Worm (Caenorhabditis elegans): ENCODE measurements around the gene madf-11.

madf-11 gene

ce11 chrIII:5553098-5553497, 50.2 kb downstream of the madf-11 start (continued):
- TF ChIP-seq mes-4 (tag; optimal IDR thresholded peaks at IDR 0.05) (no peak), tbp1 (GFP tag; optimal IDR thresholded peaks at IDR 0.05) (peak; percentile 13), Y53F4B.3 (GFP tag; IDR thresholded peaks at IDR 0.05) (no peak), ztf-26 (tag; optimal IDR thresholded peaks at IDR 0.05) (no peak), B0336.3 (GFP tag; IDR thresholded peaks at IDR 0.05) (peak; percentile 54), madf-6 (GFP tag; IDR thresholded peaks at IDR 0.05) (peak; percentile 11; the same call in 1 of the 2 replicates), Y56A3A.18 (GFP tag; IDR thresholded peaks at IDR 0.05) (no peak), K11D2.4 (GFP tag; IDR thresholded peaks at IDR 0.05) (no peak), egl-44 (GFP tag; IDR thresholded peaks at IDR 0.05) (no peak), ceh-58 (GFP tag; IDR thresholded peaks at IDR 0.05) (no peak), let-607 (tag; optimal IDR thresholded peaks at IDR 0.05) (peak; percentile 13 to 83), C17E4.6 (GFP tag; IDR thresholded peaks at IDR 0.05) (no peak), attf-6 (GFP tag; IDR thresholded peaks at IDR 0.05) (no peak), cebp-1 (GFP tag; IDR thresholded peaks at IDR 0.05) (0 out of 2 replicates have a peak, but pooled peaks have one; percentile 17), cebp-1 (tag; optimal IDR thresholded peaks at IDR 0.05) (peak; percentile 64), ZK185.1 (tag; optimal IDR thresholded peaks at IDR 0.05; ENCODE audit: poor library complexity, severe bottlenecking) (no peak), madf-3 (GFP tag; IDR thresholded peaks at IDR 0.05) (no peak), snpc-1.3 (tag; optimal IDR thresholded peaks at IDR 0.05; ENCODE audit: insufficient read depth) (no peak), F57A8.1 (GFP tag; optimal IDR thresholded peaks at IDR 0.05) (no peak), hmg-1.2 (GFP tag; IDR thresholded peaks at IDR 0.05) (no peak), Y95B8A.8 (GFP tag; IDR thresholded peaks at IDR 0.05) (0 out of 2 replicates have a peak, but pooled peaks have one; percentile 53), zim-3 (tag; optimal IDR thresholded peaks at IDR 0.05) (no peak), hlh-12 (tag; optimal IDR thresholded peaks at IDR 0.05) (no peak), egl-18 (GFP tag; IDR thresholded peaks at IDR 0.05) (no peak), lag-1 (GFP tag; IDR thresholded peaks at IDR 0.05) (no peak), chd-7 (tag; optimal IDR thresholded peaks at IDR 0.05) (no peak), ztf-25 (GFP tag; IDR thresholded peaks at IDR 0.05) (no peak), bed-1 (GFP tag; IDR thresholded peaks at IDR 0.05) (no peak), Y67H2A.10 (GFP tag; conservative IDR thresholded peaks at IDR 0.05) (no peak), hmg-20 (GFP tag; IDR thresholded peaks at IDR 0.05) (no peak), B0035.1 (tag; optimal IDR thresholded peaks at IDR 0.05) (no peak), pbrm-1 (GFP tag; IDR thresholded peaks at IDR 0.05) (no peak), nfya-2 (GFP tag; IDR thresholded peaks at IDR 0.05) (no peak), ztf-22 (GFP tag; optimal IDR thresholded peaks at IDR 0.05) (peak; percentile 44), mcd-1 (GFP tag; IDR thresholded peaks at IDR 0.05) (peak; percentile 23; the same call in 1 of the 2 replicates), rpc-1 (optimal IDR thresholded peaks at IDR 0.05) (no peak), rpc-1 (tag; optimal IDR thresholded peaks at IDR 0.05) (no peak), hrde-1 (tag; optimal IDR thresholded peaks at IDR 0.05; ENCODE audit: borderline replicate concordance) (no peak), nhr-80 (tag; optimal IDR thresholded peaks at IDR 0.05) (peak; percentile 78), aptf-2 (GFP tag; conservative IDR thresholded peaks at IDR 0.05) (no peak), tbx-9 (tag; optimal IDR thresholded peaks at IDR 0.05; ENCODE audit: borderline replicate concordance) (no peak), lsl-1 (GFP tag; optimal IDR thresholded peaks at IDR 0.05) (no peak), ztf-3 (GFP tag; optimal IDR thresholded peaks at IDR 0.05) (no peak), C06A6.2 (GFP tag; conservative IDR thresholded peaks at IDR 0.05) (no peak), lin-54 (GFP tag; optimal IDR thresholded peaks at IDR 0.05) (peak; percentile 30), snpc-1.1 (tag; optimal IDR thresholded peaks at IDR 0.05; ENCODE audit: insufficient read depth) (no peak), atf-7 (tag; optimal IDR thresholded peaks at IDR 0.05) (peak; percentile 64), F33H1.4 (GFP tag; IDR thresholded peaks at IDR 0.05) (no peak), zfh-2 (GFP tag; conservative IDR thresholded peaks at IDR 0.05) (no peak)

Measured in whole organism, young adult.